Fruit fly (Drosophila melanogaster): ENCODE results near the gene CG4318.

Gene CG4318

DNA sequence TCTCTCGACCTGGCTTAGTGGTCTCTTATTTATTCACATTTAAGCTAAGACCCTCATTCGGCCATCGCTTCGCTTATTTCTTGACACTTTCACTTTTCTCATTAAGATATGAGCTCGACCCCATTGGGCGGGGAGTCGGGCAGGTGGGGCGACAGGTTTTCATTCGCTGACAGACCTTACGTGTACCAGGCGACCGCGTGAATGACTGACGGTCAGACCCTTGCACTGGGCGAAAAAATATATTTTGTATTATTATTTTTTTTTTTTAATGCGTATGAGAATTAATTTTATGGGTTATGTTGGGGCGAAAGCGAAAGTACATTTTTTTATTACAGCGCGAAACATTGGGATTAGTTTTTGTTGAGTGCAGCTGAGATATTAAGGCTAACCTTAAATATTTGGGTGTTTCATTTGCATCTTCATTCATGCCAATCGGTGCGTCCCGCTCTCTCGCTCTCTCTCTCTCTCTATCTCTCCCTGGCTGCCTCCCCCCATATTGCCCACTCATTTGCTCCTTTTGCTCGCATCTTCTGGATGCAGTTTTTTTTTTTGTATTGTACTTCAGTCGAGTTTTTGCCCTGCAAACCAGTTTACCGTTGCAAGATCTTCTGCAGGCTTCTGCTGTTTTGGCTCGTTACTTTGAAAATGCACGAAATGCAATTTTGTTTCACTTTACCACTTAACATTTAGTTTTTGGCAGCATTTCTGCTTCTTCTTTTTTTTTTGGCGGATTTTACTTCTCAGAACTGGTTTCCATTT, 17.6 kb downstream of the CG4318 start (continued):
- TF ChIP-seq CG31224 (GFP tag; IDR thresholded peaks at IDR 0.05) = no peak
- TF ChIP-seq CG7357 (GFP tag; IDR thresholded peaks at IDR 0.05) = 0 out of 3 replicates have a peak, but pooled peaks have one; percentile 21
- TF ChIP-seq CG9437 (GFP tag; optimal IDR thresholded peaks at IDR 0.05) = no peak
- TF ChIP-seq CG9609 (GFP tag; optimal IDR thresholded peaks at IDR 0.05) = no peak
- TF ChIP-seq lilli (GFP tag; optimal IDR thresholded peaks at IDR 0.05) = peak; percentile 29
- TF ChIP-seq pzg (GFP tag; optimal IDR thresholded peaks at IDR 0.05) = no peak
- TF ChIP-seq CG17359 (tag; optimal IDR thresholded peaks at IDR 0.05) = peak; percentile 58
- TF ChIP-seq ap (GFP tag; IDR thresholded peaks at IDR 0.05) = peak; percentile 58
- no peak for TF ChIP-seq Scr (GFP tag; IDR thresholded peaks at IDR 0.05; ENCODE audit: partially characterized antibody)
- peak in 1 of 2 experiments; percentile 18 for TF ChIP-seq Trl (optimal IDR thresholded peaks at IDR 0.05)
- no peak for TF ChIP-seq Trl (GFP tag; optimal IDR thresholded peaks at IDR 0.05)
- no peak for TF ChIP-seq schlank (tag; optimal IDR thresholded peaks at IDR 0.05)
- peak; percentile 46; the same call in 1 of the 2 replicates for TF ChIP-seq sim (GFP tag; IDR thresholded peaks at IDR 0.05)
- TF ChIP-seq Myb (GFP tag; optimal IDR thresholded peaks at IDR 0.05) = no peak
- no peak for TF ChIP-seq run (tag; optimal IDR thresholded peaks at IDR 0.05)
- no peak for TF ChIP-seq CG15479 (GFP tag; optimal IDR thresholded peaks at IDR 0.05)
- no peak for TF ChIP-seq ash1 (GFP tag; optimal IDR thresholded peaks at IDR 0.05)
- no peak for TF ChIP-seq CG33213 (GFP tag; optimal IDR thresholded peaks at IDR 0.05)
- TF ChIP-seq CG13894 (tag; optimal IDR thresholded peaks at IDR 0.05) = no peak
- no peak for TF ChIP-seq Dref (GFP tag; IDR thresholded peaks at IDR 0.05)
- peak; percentile 8 for TF ChIP-seq pum (GFP tag; optimal IDR thresholded peaks at IDR 0.05)
- no peak for TF ChIP-seq Ravus (GFP tag; IDR thresholded peaks at IDR 0.05)
- peak; percentile 79 for TF ChIP-seq sisA (GFP tag; IDR thresholded peaks at IDR 0.05)
- TF ChIP-seq cwo (GFP tag; optimal IDR thresholded peaks at IDR 0.05) = peak; percentile 14
- no peak for TF ChIP-seq CG31365 (tag; optimal IDR thresholded peaks at IDR 0.05)
- no peak for TF ChIP-seq amos (GFP tag; IDR thresholded peaks at IDR 0.05; ENCODE audit: partially characterized antibody)
- TF ChIP-seq slbo (GFP tag; IDR thresholded peaks at IDR 0.05) = no peak
- TF ChIP-seq Spps (tag; optimal IDR thresholded peaks at IDR 0.05) = no peak
- TF ChIP-seq pan (optimal IDR thresholded peaks at IDR 0.05) = no peak
- TF ChIP-seq pan (GFP tag; optimal IDR thresholded peaks at IDR 0.05 in 1 of 2, IDR thresholded peaks at IDR 0.05 in 1 of 2) = peak in 1 of 2 experiments; percentile 81
- no peak for TF ChIP-seq lov (optimal IDR thresholded peaks at IDR 0.05)
- TF ChIP-seq lov (GFP tag; IDR thresholded peaks at IDR 0.05) = no peak; the same call in 2 of the 3 replicates
- TF ChIP-seq CG7556 (GFP tag; optimal IDR thresholded peaks at IDR 0.05) = peak; percentile 39
- TF ChIP-seq Meics (GFP tag; optimal IDR thresholded peaks at IDR 0.05) = peak; percentile 11
- TF ChIP-seq Dip2 (GFP tag; IDR thresholded peaks at IDR 0.05) = no peak
- no peak for TF ChIP-seq CG6854 (GFP tag; optimal IDR thresholded peaks at IDR 0.05)
- no peak for TF ChIP-seq al (GFP tag; IDR thresholded peaks at IDR 0.05)
- no peak for TF ChIP-seq kah (GFP tag; optimal IDR thresholded peaks at IDR 0.05)
- no peak for TF ChIP-seq CG3995 (GFP tag; optimal IDR thresholded peaks at IDR 0.05)
- TF ChIP-seq nau (GFP tag; optimal IDR thresholded peaks at IDR 0.05) = no peak
- no peak for TF ChIP-seq CG11247 (GFP tag; IDR thresholded peaks at IDR 0.05)
- TF ChIP-seq usp (GFP tag; optimal IDR thresholded peaks at IDR 0.05) = no peak
- TF ChIP-seq her (GFP tag; optimal IDR thresholded peaks at IDR 0.05) = no peak
- no peak for TF ChIP-seq ato (GFP tag; IDR thresholded peaks at IDR 0.05; ENCODE audit: partially characterized antibody)
- no peak for TF ChIP-seq CG6254 (GFP tag; optimal IDR thresholded peaks at IDR 0.05)
- TF ChIP-seq slou (GFP tag; optimal IDR thresholded peaks at IDR 0.05) = no peak
- TF ChIP-seq dimm (GFP tag; IDR thresholded peaks at IDR 0.05) = peak; percentile 43; the same call in 1 of the 2 replicates
- TF ChIP-seq luna (GFP tag; optimal IDR thresholded peaks at IDR 0.05) = no peak
- no peak for TF ChIP-seq dati (GFP tag; IDR thresholded peaks at IDR 0.05)
- TF ChIP-seq CG7963 (GFP tag; IDR thresholded peaks at IDR 0.05; ENCODE audit: partially characterized antibody) = no peak
- peak; percentile 54 for TF ChIP-seq croc (GFP tag; conservative IDR thresholded peaks at IDR 0.05)
